Fruit fly (Drosophila melanogaster) whole organism, embryonic: Measurements from ENCODE around the gene alien.

Experiments used
- Antp ChIP-seq: fragments of 200-800 bp; sonication (Bioruptor generic); optimal IDR thresholded peaks from 3 replicates; lab custom pipeline; 2016; ENCODE audit warnings: missing biosample characterization, missing genetic modification characterization
- C15 ChIP-seq: fragments of 200-800 bp; sonication (Bioruptor generic); IDR thresholded peaks from 3 replicates; pipeline ENCODE4 v1.3.6; 2022; ENCODE audit warnings: missing biosample characterization, missing genetic modification characterization
- CG10147 ChIP-seq: fragments of 200-800 bp; sonication (Bioruptor generic); optimal IDR thresholded peaks from 2 replicates; lab custom pipeline; 2019; ENCODE audit warnings: missing biosample characterization, mild to moderate bottlenecking, missing genetic modification characterization, moderate library complexity
- CG10366 ChIP-seq: fragments of 200-800 bp; sonication (Bioruptor generic); IDR thresholded peaks from 2 replicates; pipeline ENCODE4 v1.3.6; 2022; ENCODE audit warnings: missing biosample characterization, missing genetic modification characterization
- CG10462 ChIP-seq: fragments of 200-800 bp; sonication (Bioruptor generic); optimal IDR thresholded peaks from 2 replicates; lab custom pipeline; 2016; ENCODE audit warnings: missing biosample characterization, missing genetic modification characterization
- CG12071 ChIP-seq: fragments of 200-800 bp; sonication (Bioruptor generic); optimal IDR thresholded peaks from 3 replicates; lab custom pipeline; 2018; ENCODE audit warnings: missing biosample characterization, mild to moderate bottlenecking, missing genetic modification characterization
- CG13287 ChIP-seq: fragments of 200-800 bp; sonication (Bioruptor generic); IDR thresholded peaks from 2 replicates; pipeline ENCODE4 v1.3.6; 2022; ENCODE audit warnings: missing biosample characterization, missing genetic modification characterization; ENCODE audit not compliant: partially characterized antibody
- CG14860 ChIP-seq: fragments of 200-800 bp; sonication (Bioruptor generic); IDR thresholded peaks from 3 replicates; pipeline ENCODE4 v1.3.6; 2022; ENCODE audit warnings: missing biosample characterization, missing genetic modification characterization; ENCODE audit not compliant: partially characterized antibody
- CG15011 ChIP-seq: fragments of 200-800 bp; sonication (Bioruptor generic); optimal IDR thresholded peaks from 3 replicates; lab custom pipeline; 2018; ENCODE audit warnings: missing biosample characterization, mild to moderate bottlenecking, missing genetic modification characterization
- CG15696 ChIP-seq: fragments of 200-800 bp; sonication (Bioruptor generic); optimal IDR thresholded peaks from 2 replicates; lab custom pipeline; 2019; ENCODE audit warnings: missing biosample characterization, mild to moderate bottlenecking, missing genetic modification characterization, moderate library complexity
- CG17361 ChIP-seq: fragments of 200-800 bp; sonication (Bioruptor generic); IDR thresholded peaks from 3 replicates; pipeline ENCODE4 v1.3.6; 2022; ENCODE audit warnings: missing biosample characterization, missing genetic modification characterization
- CG18764 ChIP-seq: fragments of 200-800 bp; sonication (Bioruptor generic); optimal IDR thresholded peaks from 3 replicates; lab custom pipeline; 2016; ENCODE audit warnings: missing biosample characterization, missing genetic modification characterization
- CG31441 ChIP-seq: fragments of 200-800 bp; sonication (Bioruptor generic); IDR thresholded peaks from 2 replicates; pipeline ENCODE4 v1.3.6; 2022; ENCODE audit warnings: missing biosample characterization, missing genetic modification characterization
- CG3407 ChIP-seq: fragments of 200-800 bp; sonication (Bioruptor generic); optimal IDR thresholded peaks from 2 replicates; lab custom pipeline; 2018; ENCODE audit warnings: missing biosample characterization, mild to moderate bottlenecking, missing genetic modification characterization
- CG34376 ChIP-seq: fragments of 200-800 bp; sonication (Bioruptor generic); optimal IDR thresholded peaks from 2 replicates; lab custom pipeline; 2018; ENCODE audit warnings: missing biosample characterization, mild to moderate bottlenecking, missing genetic modification characterization
- CG3838 ChIP-seq: fragments of 200-800 bp; sonication (Bioruptor generic); optimal IDR thresholded peaks from 3 replicates; lab custom pipeline; 2016; ENCODE audit warnings: missing biosample characterization, missing genetic modification characterization
- CG4730 ChIP-seq: fragments of 200-800 bp; sonication (Bioruptor generic); IDR thresholded peaks from 2 replicates; pipeline ENCODE4 v1.3.6; 2022; ENCODE audit warnings: missing biosample characterization, missing genetic modification characterization
- CG6175 ChIP-seq: fragments of 200-800 bp; sonication (Bioruptor generic); IDR thresholded peaks from 3 replicates; pipeline ENCODE4 v1.3.6; 2022; ENCODE audit warnings: missing biosample characterization, missing genetic modification characterization
- CG7745 ChIP-seq: fragments of 200-800 bp; sonication (Bioruptor generic); optimal IDR thresholded peaks from 2 replicates; lab custom pipeline; 2018; ENCODE audit warnings: missing biosample characterization, mild to moderate bottlenecking, missing genetic modification characterization, moderate library complexity
- CG7786 ChIP-seq: fragments of 200-800 bp; sonication (Bioruptor generic); optimal IDR thresholded peaks from 2 replicates; lab custom pipeline; 2016; ENCODE audit warnings: missing biosample characterization, missing genetic modification characterization
- CG9609 ChIP-seq: fragments of 200-800 bp; sonication (Bioruptor generic); optimal IDR thresholded peaks from 3 replicates; lab custom pipeline; 2016; ENCODE audit warnings: missing biosample characterization, missing genetic modification characterization
- CG9876 ChIP-seq: fragments of 200-800 bp; sonication (Bioruptor generic); optimal IDR thresholded peaks from 2 replicates; lab custom pipeline; 2016; ENCODE audit warnings: missing biosample characterization, missing genetic modification characterization
- CTCF ChIP-seq: fragments of 200-800 bp; sonication (Bioruptor generic); optimal IDR thresholded peaks from 2 replicates; lab custom pipeline; 2017; ENCODE audit warnings: missing biosample characterization, mild to moderate bottlenecking, missing genetic modification characterization, moderate library complexity
- Deaf1 ChIP-seq: fragments of 200-800 bp; optimal IDR thresholded peaks from 3 replicates; lab custom pipeline; 2019; ENCODE audit warnings: missing biosample characterization, mild to moderate bottlenecking, missing genetic modification characterization, moderate library complexity
- GATAe ChIP-seq: fragments of 200-800 bp; sonication (Bioruptor generic); conservative IDR thresholded peaks from 2 replicates; pipeline ENCODE4 v1.3.6; 2022; ENCODE audit warnings: missing biosample characterization, missing genetic modification characterization
- Meics ChIP-seq: fragments of 200-800 bp; sonication (Bioruptor generic); optimal IDR thresholded peaks from 2 replicates; lab custom pipeline; 2017; ENCODE audit warnings: missing biosample characterization, mild to moderate bottlenecking, missing genetic modification characterization
- NK7.1 ChIP-seq: fragments of 200-800 bp; sonication (Bioruptor generic); optimal IDR thresholded peaks from 3 replicates; lab custom pipeline; 2016; ENCODE audit warnings: missing biosample characterization, missing genetic modification characterization
- Neu2 ChIP-seq: fragments of 200-800 bp; sonication (Bioruptor generic); optimal IDR thresholded peaks from 3 replicates; lab custom pipeline; 2016; ENCODE audit warnings: missing biosample characterization, missing genetic modification characterization, borderline replicate concordance
- Stat92E ChIP-seq, 3 experiments: fragments of >200 bp in 2 of 3; fragments of 200-800 bp in 1 of 3; sonication (Bioruptor generic) in 1 of 3; optimal IDR thresholded peaks; 2 replicates each; lab custom pipeline; 2017 to 2019; ENCODE audit warnings: missing biosample characterization in 3 of 3, missing genetic modification characterization in 3 of 3, mild to moderate bottlenecking in 1 of 3, moderate library complexity in 1 of 3
- Usf ChIP-seq: fragments of 200-800 bp; sonication (Bioruptor generic); optimal IDR thresholded peaks from 2 replicates; lab custom pipeline; 2017; ENCODE audit warnings: missing genotype, missing biosample characterization, missing genetic modification characterization
- YL-1 ChIP-seq: fragments of 200-800 bp; sonication (Bioruptor generic); optimal IDR thresholded peaks from 3 replicates; lab custom pipeline; 2017; ENCODE audit warnings: missing biosample characterization, mild to moderate bottlenecking, missing genetic modification characterization
- al ChIP-seq: fragments of 200-800 bp; sonication (Bioruptor generic); IDR thresholded peaks from 2 replicates; pipeline ENCODE4 v1.3.6; 2022; ENCODE audit warnings: missing biosample characterization, missing genetic modification characterization
- ara ChIP-seq: fragments of 200-800 bp; sonication (Bioruptor generic); IDR thresholded peaks from 2 replicates; pipeline ENCODE4 v1.3.6; 2022; ENCODE audit warnings: missing biosample characterization, missing genetic modification characterization
- ase ChIP-seq: fragments of 200-800 bp; sonication (Bioruptor generic); IDR thresholded peaks from 3 replicates; pipeline ENCODE4 v1.3.6; 2022; ENCODE audit warnings: missing biosample characterization, missing genetic modification characterization
- bsh ChIP-seq, 2 experiments: fragments of 200-800 bp; sonication (Bioruptor generic); optimal IDR thresholded peaks; 2 replicates each; lab custom pipeline; 2017 to 2018; ENCODE audit warnings: mild to moderate bottlenecking in 2 of 2, missing biosample characterization in 2 of 2, missing genetic modification characterization in 2 of 2, moderate library complexity in 1 of 2
- btn ChIP-seq: fragments of 200-800 bp; sonication (Bioruptor generic); optimal IDR thresholded peaks from 2 replicates; lab custom pipeline; 2016; ENCODE audit warnings: missing biosample characterization, missing genetic modification characterization
- dan ChIP-seq: fragments of 200-800 bp; sonication (Bioruptor generic); IDR thresholded peaks from 2 replicates; pipeline ENCODE4 v1.3.6; 2022; ENCODE audit warnings: missing biosample characterization, missing genetic modification characterization
- eyg ChIP-seq: fragments of 200-800 bp; sonication (Bioruptor generic); optimal IDR thresholded peaks from 3 replicates; lab custom pipeline; 2016; ENCODE audit warnings: missing biosample characterization, missing genetic modification characterization
- insv ChIP-seq, 2 experiments: fragments of 200-800 bp; sonication (Bioruptor generic); optimal IDR thresholded peaks; 3 replicates each; lab custom pipeline; 2016 to 2018; ENCODE audit warnings: missing biosample characterization in 2 of 2, missing genetic modification characterization in 2 of 2
- jigr1 ChIP-seq: fragments of 200-800 bp; sonication (Bioruptor generic); IDR thresholded peaks from 3 replicates; pipeline ENCODE4 v1.3.6; 2022; ENCODE audit warnings: missing biosample characterization, missing genetic modification characterization
- jing ChIP-seq: fragments of 200-800 bp; sonication (Bioruptor generic); optimal IDR thresholded peaks from 2 replicates; lab custom pipeline; 2018; ENCODE audit warnings: missing biosample characterization, mild to moderate bottlenecking, missing genetic modification characterization
- lola ChIP-seq, 3 experiments: fragments of >200 bp in 2 of 3; fragments of 200-800 bp in 1 of 3; sonication (Bioruptor generic) in 1 of 3; optimal IDR thresholded peaks; 2 replicates each; lab custom pipeline; 2017 to 2019; ENCODE audit warnings: missing biosample characterization in 3 of 3, missing genetic modification characterization in 3 of 3, mild to moderate bottlenecking in 1 of 3, moderate library complexity in 1 of 3
- mld ChIP-seq: fragments of 200-800 bp; sonication (Bioruptor generic); IDR thresholded peaks from 3 replicates; pipeline ENCODE4 v1.3.6; 2022; ENCODE audit warnings: missing biosample characterization, missing genetic modification characterization; ENCODE audit not compliant: partially characterized antibody
- peb ChIP-seq: fragments of 200-800 bp; sonication (Bioruptor generic); IDR thresholded peaks from 2 replicates; pipeline ENCODE4 v1.3.6; 2022; ENCODE audit warnings: missing biosample characterization, missing genetic modification characterization
- pzg ChIP-seq: fragments of 200-800 bp; sonication (Bioruptor generic); optimal IDR thresholded peaks from 3 replicates; lab custom pipeline; 2018; ENCODE audit warnings: missing biosample characterization, mild to moderate bottlenecking, missing genetic modification characterization, moderate library complexity
- row ChIP-seq: fragments of 200-800 bp; sonication (Bioruptor generic); IDR thresholded peaks from 3 replicates; pipeline ENCODE4 v1.3.6; 2022; ENCODE audit warnings: missing biosample characterization, missing genetic modification characterization
- shn ChIP-seq: fragments of 200-800 bp; sonication (Bioruptor generic); optimal IDR thresholded peaks from 3 replicates; lab custom pipeline; 2016; ENCODE audit warnings: missing biosample characterization, missing genetic modification characterization
- sisA ChIP-seq: fragments of 200-800 bp; sonication (Bioruptor generic); IDR thresholded peaks from 2 replicates; pipeline ENCODE4 v1.3.6; 2022; ENCODE audit warnings: missing biosample characterization, missing genetic modification characterization
- slbo ChIP-seq: fragments of 200-800 bp; sonication (Bioruptor generic); IDR thresholded peaks from 2 replicates; pipeline ENCODE4 v1.3.6; 2022; ENCODE audit warnings: missing biosample characterization, missing genetic modification characterization
- sqz ChIP-seq: fragments of 200-800 bp; sonication (Bioruptor generic); optimal IDR thresholded peaks from 3 replicates; lab custom pipeline; 2018; ENCODE audit warnings: missing biosample characterization, mild to moderate bottlenecking, missing genetic modification characterization
- zf30C ChIP-seq: fragments of 200-800 bp; sonication (Bioruptor generic); optimal IDR thresholded peaks from 3 replicates; lab custom pipeline; 2018; ENCODE audit warnings: missing biosample characterization, mild to moderate bottlenecking, missing genetic modification characterization

The alien gene

DNA sequence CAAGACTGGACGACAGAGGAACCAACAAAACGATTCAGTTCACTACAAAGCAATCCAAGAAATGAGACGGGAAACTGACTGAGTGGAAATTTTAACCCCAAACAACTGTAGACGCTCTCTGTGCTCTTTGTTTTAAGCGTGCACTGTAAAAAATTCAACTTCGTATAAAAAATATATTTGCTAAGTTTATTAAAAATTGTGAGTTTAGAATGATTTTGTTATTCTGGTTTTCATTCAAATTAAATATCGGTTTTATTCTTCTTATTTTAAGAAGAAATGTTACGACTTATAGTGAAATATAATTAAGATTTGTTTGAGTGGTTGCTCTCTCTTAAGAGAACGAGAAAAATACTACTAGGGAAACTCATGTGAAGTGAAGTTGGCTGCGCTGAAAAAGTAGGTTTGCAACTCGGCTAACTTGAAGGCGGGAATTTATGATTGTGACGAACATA is 39.1 kb downstream of the alien start (continued):
- peak; percentile 68 for TF ChIP-seq CG34376 (GFP tag; lab: Kevin White, UChicago)
- peak; percentile 80 for TF ChIP-seq eyg (GFP tag; lab: Kevin White, UChicago)
- peak; percentile 97 for TF ChIP-seq CG4730 (GFP tag; lab: Robert Waterston, UW)
- peak; percentile 94 for TF ChIP-seq CG6175
- peak; percentile 98 for TF ChIP-seq sisA
- TF ChIP-seq zf30C (GFP tag; lab: Kevin White, UChicago) = peak; percentile 97
- peak; percentile 93 for TF ChIP-seq CG7745 (tag; lab: Kevin White, UChicago)
- peak; percentile 56 for TF ChIP-seq CTCF (GFP tag; lab: Kevin White, UChicago)
- TF ChIP-seq Meics (GFP tag; lab: Kevin White, UChicago) = peak; percentile 92
- TF ChIP-seq C15 = peak; percentile 91
- peak; percentile 91 for TF ChIP-seq jing (GFP tag; lab: Kevin White, UChicago)
- TF ChIP-seq CG10462 (GFP tag; lab: Kevin White, UChicago) = peak; percentile 97
- peak; percentile 87 for TF ChIP-seq NK7.1 (GFP tag; lab: Kevin White, UChicago)
- TF ChIP-seq lola (GFP tag; optimal IDR thresholded peaks at IDR 0.05; lab: Kevin White, UChicago) = peak in 1 of 3 experiments; percentile 99
- TF ChIP-seq GATAe (GFP tag; lab: Robert Waterston, UW) = peak; percentile 90
- TF ChIP-seq CG9876 (GFP tag; lab: Kevin White, UChicago) = peak; percentile 80
- TF ChIP-seq dan (GFP tag; lab: Robert Waterston, UW) = no peak
- peak; percentile 94 for TF ChIP-seq Antp
- TF ChIP-seq CG9609 (GFP tag; lab: Kevin White, UChicago) = peak; percentile 86
- TF ChIP-seq Stat92E (GFP tag; optimal IDR thresholded peaks at IDR 0.05; lab: Kevin White, UChicago) = peak in 1 of 3 experiments; percentile 66
- TF ChIP-seq YL-1 = peak; percentile 58
- TF ChIP-seq CG17361 = peak; percentile 87
- TF ChIP-seq ase (GFP tag; lab: Robert Waterston, UW) = peak; percentile 96
- peak; percentile 88 for TF ChIP-seq CG18764 (GFP tag; lab: Kevin White, UChicago)
- TF ChIP-seq peb (GFP tag; lab: Robert Waterston, UW) = peak; percentile 97
- TF ChIP-seq CG15011 (GFP tag; lab: Kevin White, UChicago) = peak; percentile 83
- TF ChIP-seq CG14860 (GFP tag; lab: Robert Waterston, UW) = no peak
- peak; percentile 92 for TF ChIP-seq CG3838 (GFP tag; lab: Kevin White, UChicago)
- TF ChIP-seq jigr1 (GFP tag; lab: Robert Waterston, UW) = peak; percentile 94
- TF ChIP-seq CG10147 (GFP tag; lab: Kevin White, UChicago) = peak; percentile 81
- TF ChIP-seq pzg (GFP tag; lab: Kevin White, UChicago) = peak; percentile 56
- TF ChIP-seq CG15696 = peak; percentile 83
- TF ChIP-seq CG7786 (GFP tag; lab: Kevin White, UChicago) = peak; percentile 89
- TF ChIP-seq bsh (GFP tag; optimal IDR thresholded peaks at IDR 0.05; lab: Kevin White, UChicago) = peak; percentile 69 to 98
- peak; percentile 73 for TF ChIP-seq btn (GFP tag; lab: Kevin White, UChicago)
- TF ChIP-seq insv (GFP tag; optimal IDR thresholded peaks at IDR 0.05; lab: Kevin White, UChicago) = peak in 1 of 2 experiments; percentile 46
- peak; percentile 93 for TF ChIP-seq al
- TF ChIP-seq slbo (GFP tag; lab: Robert Waterston, UW) = peak; percentile 98
- peak; percentile 35 for TF ChIP-seq Neu2 (GFP tag; lab: Kevin White, UChicago)
- TF ChIP-seq CG12071 (GFP tag; lab: Kevin White, UChicago) = peak; percentile 77
- TF ChIP-seq shn (GFP tag; lab: Kevin White, UChicago) = peak; percentile 75
- peak; percentile 97 for TF ChIP-seq ara (GFP tag; lab: Robert Waterston, UW)
- peak; percentile 85 for TF ChIP-seq Usf (GFP tag; lab: Kevin White, UChicago)
- TF ChIP-seq Deaf1 (tag; lab: Kevin White, UChicago) = peak; percentile 77
- TF ChIP-seq CG13287 (GFP tag; lab: Robert Waterston, UW) = peak; percentile 45; the same call in 1 of the 2 replicates
- peak; percentile 87 for TF ChIP-seq CG3407 (GFP tag; lab: Kevin White, UChicago)
- peak; percentile 80 for TF ChIP-seq CG31441 (GFP tag; lab: Robert Waterston, UW)
- TF ChIP-seq row (GFP tag; lab: Robert Waterston, UW) = peak; percentile 99
- peak; percentile 98 for TF ChIP-seq CG10366
- TF ChIP-seq sqz (GFP tag; lab: Kevin White, UChicago) = peak; percentile 47
- TF ChIP-seq mld (GFP tag; lab: Robert Waterston, UW) = no peak
